Fruit fly (Drosophila melanogaster) whole organism, embryonic: Measurements from ENCODE around the gene CG7367.

Source experiments
- CG11696 ChIP-seq: fragments of 200-800 bp; sonication (Bioruptor generic); IDR thresholded peaks from 2 replicates; pipeline ENCODE4 v1.3.6; 2022; ENCODE audit warnings: missing biosample characterization, missing genetic modification characterization
- CG11723 ChIP-seq: fragments of 200-800 bp; sonication (Bioruptor generic); optimal IDR thresholded peaks from 2 replicates; lab custom pipeline; 2017; ENCODE audit warnings: missing biosample characterization, mild to moderate bottlenecking, missing genetic modification characterization
- CG12071 ChIP-seq: fragments of 200-800 bp; sonication (Bioruptor generic); optimal IDR thresholded peaks from 3 replicates; lab custom pipeline; 2018; ENCODE audit warnings: missing biosample characterization, mild to moderate bottlenecking, missing genetic modification characterization
- CG12104 ChIP-seq: fragments of 200-800 bp; sonication (Bioruptor generic); optimal IDR thresholded peaks from 3 replicates; lab custom pipeline; 2016; ENCODE audit warnings: missing biosample characterization, missing genetic modification characterization
- CG12219 ChIP-seq: fragments of 200-800 bp; sonication (Bioruptor generic); optimal IDR thresholded peaks from 3 replicates; lab custom pipeline; 2018; ENCODE audit warnings: missing biosample characterization, mild to moderate bottlenecking, missing genetic modification characterization
- CG14710 ChIP-seq: fragments of 200-800 bp; sonication (Bioruptor generic); optimal IDR thresholded peaks from 3 replicates; lab custom pipeline; 2019; ENCODE audit warnings: missing biosample characterization, mild to moderate bottlenecking, missing genetic modification characterization, moderate library complexity
- CG15479 ChIP-seq: fragments of 200-800 bp; sonication (Bioruptor generic); optimal IDR thresholded peaks from 3 replicates; lab custom pipeline; 2019; ENCODE audit warnings: missing biosample characterization, mild to moderate bottlenecking, missing genetic modification characterization, moderate library complexity
- CG15601 ChIP-seq: fragments of 200-800 bp; sonication (Bioruptor generic); optimal IDR thresholded peaks from 3 replicates; lab custom pipeline; 2019; ENCODE audit warnings: missing biosample characterization, mild to moderate bottlenecking, missing genetic modification characterization, moderate library complexity
- CG15696 ChIP-seq: fragments of 200-800 bp; sonication (Bioruptor generic); optimal IDR thresholded peaks from 2 replicates; lab custom pipeline; 2019; ENCODE audit warnings: missing biosample characterization, mild to moderate bottlenecking, missing genetic modification characterization, moderate library complexity
- CG1602 ChIP-seq: fragments of 200-800 bp; sonication (Bioruptor generic); optimal IDR thresholded peaks from 3 replicates; lab custom pipeline; 2016; ENCODE audit warnings: missing biosample characterization, missing genetic modification characterization
- CG1832 ChIP-seq: fragments of 200-800 bp; sonication (Bioruptor generic); optimal IDR thresholded peaks from 2 replicates; lab custom pipeline; 2017; ENCODE audit warnings: missing biosample characterization, mild to moderate bottlenecking, missing genetic modification characterization, inconsistent platforms
- CG4360 ChIP-seq: fragments of 200-800 bp; sonication (Bioruptor generic); IDR thresholded peaks from 2 replicates; pipeline ENCODE4 v1.3.6; 2022; ENCODE audit warnings: missing biosample characterization, missing genetic modification characterization
- CG43689 ChIP-seq: fragments of 200-800 bp; sonication (Bioruptor generic); IDR thresholded peaks from 2 replicates; pipeline ENCODE4 v1.3.6; 2022; ENCODE audit warnings: missing biosample characterization, missing genetic modification characterization
- CG6765 ChIP-seq: fragments of 200-800 bp; sonication (Bioruptor generic); optimal IDR thresholded peaks from 3 replicates; lab custom pipeline; 2017; ENCODE audit warnings: missing biosample characterization, mild to moderate bottlenecking, missing genetic modification characterization
- CG7928 ChIP-seq: fragments of 200-800 bp; sonication (Bioruptor generic); optimal IDR thresholded peaks from 2 replicates; lab custom pipeline; 2017; ENCODE audit warnings: missing biosample characterization, mild to moderate bottlenecking, missing genetic modification characterization
- CG8359 ChIP-seq: fragments of 200-800 bp; sonication (Bioruptor generic); optimal IDR thresholded peaks from 2 replicates; lab custom pipeline; 2017; ENCODE audit warnings: missing biosample characterization, mild to moderate bottlenecking, missing genetic modification characterization, borderline replicate concordance
- CG8765 ChIP-seq: fragments of 200-800 bp; sonication (Bioruptor generic); IDR thresholded peaks from 2 replicates; pipeline ENCODE4 v1.3.6; 2022; ENCODE audit warnings: missing biosample characterization, missing genetic modification characterization
- CG9437 ChIP-seq: fragments of 200-800 bp; sonication (Bioruptor generic); optimal IDR thresholded peaks from 2 replicates; lab custom pipeline; 2018; ENCODE audit warnings: missing biosample characterization, mild to moderate bottlenecking, missing genetic modification characterization
- CrebB ChIP-seq: fragments of 200-800 bp; sonication (Bioruptor generic); optimal IDR thresholded peaks from 3 replicates; lab custom pipeline; 2018; ENCODE audit warnings: missing biosample characterization, mild to moderate bottlenecking, missing genetic modification characterization
- Doc2 ChIP-seq: fragments of 200-800 bp; sonication (Bioruptor generic); IDR thresholded peaks from 2 replicates; pipeline ENCODE4 v1.3.6; 2022; ENCODE audit warnings: missing biosample characterization, missing genetic modification characterization
- GATAe ChIP-seq: fragments of 200-800 bp; sonication (Bioruptor generic); conservative IDR thresholded peaks from 2 replicates; pipeline ENCODE4 v1.3.6; 2022; ENCODE audit warnings: missing biosample characterization, missing genetic modification characterization
- H2.0 ChIP-seq: fragments of 200-800 bp; sonication (Bioruptor generic); IDR thresholded peaks from 2 replicates; pipeline ENCODE4 v1.3.6; 2022; ENCODE audit warnings: missing biosample characterization, missing genetic modification characterization
- HLH4C ChIP-seq: fragments of 200-800 bp; sonication (Bioruptor generic); IDR thresholded peaks from 3 replicates; pipeline ENCODE4 v1.3.6; 2022; ENCODE audit warnings: missing biosample characterization, missing genetic modification characterization; ENCODE audit not compliant: partially characterized antibody
- Nf-YA ChIP-seq: fragments of 200-800 bp; sonication (Bioruptor generic); IDR thresholded peaks from 2 replicates; pipeline ENCODE4 v1.3.6; 2022; ENCODE audit warnings: missing biosample characterization, missing genetic modification characterization
- Poxn ChIP-seq: fragments of 200-800 bp; sonication (Bioruptor generic); IDR thresholded peaks from 2 replicates; pipeline ENCODE4 v1.3.6; 2022; ENCODE audit warnings: missing biosample characterization, missing genetic modification characterization
- Scr ChIP-seq: fragments of 200-800 bp; sonication (Bioruptor generic); IDR thresholded peaks from 2 replicates; pipeline ENCODE4 v1.3.6; 2022; ENCODE audit warnings: missing biosample characterization, missing genetic modification characterization; ENCODE audit not compliant: partially characterized antibody
- Sin3A ChIP-seq: fragments of >200 bp; optimal IDR thresholded peaks from 2 replicates; lab custom pipeline; 2018
- Sry-δ ChIP-seq: fragments of 200-800 bp; sonication (Bioruptor generic); optimal IDR thresholded peaks from 2 replicates; lab custom pipeline; 2016; ENCODE audit warnings: missing biosample characterization, missing genetic modification characterization
- ab ChIP-seq: fragments of 200-800 bp; sonication (Bioruptor generic); optimal IDR thresholded peaks from 2 replicates; lab custom pipeline; 2016; ENCODE audit warnings: missing biosample characterization, missing genetic modification characterization
- chm ChIP-seq: fragments of 200-800 bp; sonication (Bioruptor generic); IDR thresholded peaks from 2 replicates; pipeline ENCODE4 v1.3.6; 2022; ENCODE audit warnings: missing biosample characterization, missing genetic modification characterization
- dan ChIP-seq: fragments of 200-800 bp; sonication (Bioruptor generic); IDR thresholded peaks from 2 replicates; pipeline ENCODE4 v1.3.6; 2022; ENCODE audit warnings: missing biosample characterization, missing genetic modification characterization
- ewg ChIP-seq: fragments of 200-800 bp; sonication (Bioruptor generic); optimal IDR thresholded peaks from 3 replicates; lab custom pipeline; 2017; ENCODE audit warnings: mild to moderate bottlenecking, missing biosample characterization, missing genetic modification reagents, missing genetic modification characterization
- jigr1 ChIP-seq: fragments of 200-800 bp; sonication (Bioruptor generic); IDR thresholded peaks from 3 replicates; pipeline ENCODE4 v1.3.6; 2022; ENCODE audit warnings: missing biosample characterization, missing genetic modification characterization
- kay ChIP-seq: fragments of 200-800 bp; sonication (Bioruptor generic); optimal IDR thresholded peaks from 2 replicates; lab custom pipeline; 2016; ENCODE audit warnings: missing biosample characterization, missing genetic modification characterization
- lab ChIP-seq: fragments of 200-800 bp; sonication (Bioruptor generic); optimal IDR thresholded peaks from 3 replicates; lab custom pipeline; 2017; ENCODE audit warnings: missing biosample characterization, missing genetic modification characterization, mild to moderate bottlenecking, moderate library complexity, missing genetic modification reagents
- pan ChIP-seq, 4 experiments: fragments of >200 bp in 3 of 4; fragments of 200-800 bp in 1 of 4; sonication (Bioruptor generic) in 1 of 4; optimal IDR thresholded peaks in 3 of 4; IDR thresholded peaks in 1 of 4; 2 replicates each; pipeline versions ENCODE4 v1.3.6 to Lab custom; 2017 to 2022; ENCODE audit warnings: missing biosample characterization in 2 of 4, missing genetic modification characterization in 2 of 4, mixed read lengths in 1 of 4
- pfk ChIP-seq: fragments of 200-800 bp; sonication (Bioruptor generic); optimal IDR thresholded peaks from 2 replicates; lab custom pipeline; 2018; ENCODE audit warnings: missing biosample characterization, mild to moderate bottlenecking, missing genetic modification characterization, moderate library complexity
- pnt ChIP-seq: fragments of 200-800 bp; sonication (Bioruptor generic); optimal IDR thresholded peaks from 3 replicates; lab custom pipeline; 2016; ENCODE audit warnings: missing biosample characterization, missing genetic modification characterization
- pzg ChIP-seq: fragments of 200-800 bp; sonication (Bioruptor generic); optimal IDR thresholded peaks from 3 replicates; lab custom pipeline; 2018; ENCODE audit warnings: missing biosample characterization, mild to moderate bottlenecking, missing genetic modification characterization, moderate library complexity
- salm ChIP-seq: fragments of 200-800 bp; sonication (Bioruptor generic); optimal IDR thresholded peaks from 2 replicates; lab custom pipeline; 2018; ENCODE audit warnings: missing biosample characterization, mild to moderate bottlenecking, missing genetic modification characterization
- shn ChIP-seq: fragments of 200-800 bp; sonication (Bioruptor generic); optimal IDR thresholded peaks from 3 replicates; lab custom pipeline; 2016; ENCODE audit warnings: missing biosample characterization, missing genetic modification characterization
- sisA ChIP-seq: fragments of 200-800 bp; sonication (Bioruptor generic); IDR thresholded peaks from 2 replicates; pipeline ENCODE4 v1.3.6; 2022; ENCODE audit warnings: missing biosample characterization, missing genetic modification characterization
- slbo ChIP-seq: fragments of 200-800 bp; sonication (Bioruptor generic); IDR thresholded peaks from 2 replicates; pipeline ENCODE4 v1.3.6; 2022; ENCODE audit warnings: missing biosample characterization, missing genetic modification characterization
- so ChIP-seq: fragments of 200-800 bp; sonication (Bioruptor generic); IDR thresholded peaks from 3 replicates; pipeline ENCODE4 v1.3.6; 2022; ENCODE audit warnings: missing biosample characterization, missing genetic modification characterization
- toy ChIP-seq: fragments of 200-800 bp; sonication (Bioruptor generic); IDR thresholded peaks from 2 replicates; pipeline ENCODE4 v1.3.6; 2022; ENCODE audit warnings: missing biosample characterization, missing genetic modification characterization
- ttk ChIP-seq: fragments of 200-800 bp; sonication (Bioruptor generic); IDR thresholded peaks from 2 replicates; pipeline ENCODE4 v2.1.2; 2022; ENCODE audit warnings: missing biosample characterization, missing genetic modification characterization
- tup ChIP-seq: fragments of 200-800 bp; sonication (Bioruptor generic); optimal IDR thresholded peaks from 2 replicates; lab custom pipeline; 2016; ENCODE audit warnings: missing biosample characterization, mild to moderate bottlenecking, missing genetic modification characterization, moderate library complexity
- zf30C ChIP-seq: fragments of 200-800 bp; sonication (Bioruptor generic); optimal IDR thresholded peaks from 3 replicates; lab custom pipeline; 2018; ENCODE audit warnings: missing biosample characterization, mild to moderate bottlenecking, missing genetic modification characterization

Gene CG7367

dm6 chr2L:8081640-8082485 lies 42.3 kb upstream of the CG7367 start (continued):
- TF ChIP-seq jigr1 (peak; percentile 45; the same call in 1 of the 3 replicates), toy (GFP tag; lab: Robert Waterston, UW) (no peak), CG43689 (peak; percentile 48; the same call in 1 of the 2 replicates), ttk (peak; percentile 86), Doc2 (GFP tag; lab: Robert Waterston, UW) (no peak), CG1832 (GFP tag; lab: Kevin White, UChicago) (no peak), CrebB (peak; percentile 43), Sry-δ (GFP tag; lab: Kevin White, UChicago) (no peak), lab (GFP tag; lab: Kevin White, UChicago) (no peak), CG11696 (GFP tag; lab: Robert Waterston, UW) (no peak), Poxn (GFP tag; lab: Robert Waterston, UW) (peak; percentile 56; the same call in 1 of the 2 replicates), tup (GFP tag; lab: Kevin White, UChicago) (peak; percentile 27), shn (GFP tag; lab: Kevin White, UChicago) (no peak), pan (optimal IDR thresholded peaks at IDR 0.05; lab: Kevin White, UChicago) (no peak), pan (GFP tag; optimal IDR thresholded peaks at IDR 0.05 in 1 of 2, IDR thresholded peaks at IDR 0.05 in 1 of 2) (peak in 1 of 2 experiments; percentile 43), CG12104 (GFP tag; lab: Kevin White, UChicago) (no peak), CG1602 (peak; percentile 84), Nf-YA (peak; percentile 59), Scr (0 out of 2 replicates have a peak, but pooled peaks have one; percentile 35), salm (tag; lab: Kevin White, UChicago) (peak; percentile 73), CG15479 (GFP tag; lab: Kevin White, UChicago) (peak; percentile 97), chm (GFP tag; lab: Robert Waterston, UW) (0 out of 2 replicates have a peak, but pooled peaks have one; percentile 5), CG7928 (GFP tag; lab: Kevin White, UChicago) (no peak), H2.0 (peak; percentile 80), pfk (peak; percentile 70), CG12219 (GFP tag; lab: Kevin White, UChicago) (peak; percentile 69), CG11723 (GFP tag; lab: Kevin White, UChicago) (peak; percentile 70), zf30C (GFP tag; lab: Kevin White, UChicago) (peak; percentile 95), sisA (GFP tag; lab: Robert Waterston, UW) (peak; percentile 87), pnt (peak; percentile 33), CG15696 (tag; lab: Kevin White, UChicago) (peak; percentile 84), kay (GFP tag; lab: Kevin White, UChicago) (peak; percentile 46), CG4360 (no peak), GATAe (no peak), ab (GFP tag; lab: Kevin White, UChicago) (no peak), CG14710 (tag; lab: Kevin White, UChicago) (peak; percentile 84), CG9437 (GFP tag; lab: Kevin White, UChicago) (peak; percentile 86), dan (GFP tag; lab: Robert Waterston, UW) (no peak), CG15601 (tag; lab: Kevin White, UChicago) (peak; percentile 69), CG8359 (GFP tag; lab: Kevin White, UChicago) (peak; percentile 64), ewg (GFP tag; lab: Kevin White, UChicago) (peak; percentile 76), slbo (GFP tag; lab: Robert Waterston, UW) (peak; percentile 84), CG8765 (GFP tag; lab: Robert Waterston, UW) (0 out of 2 replicates have a peak, but pooled peaks have one; percentile 23), Sin3A (lab: Kevin White, UChicago) (no peak), CG12071 (GFP tag; lab: Kevin White, UChicago) (no peak), pzg (GFP tag; lab: Kevin White, UChicago) (no peak), CG6765 (GFP tag; lab: Kevin White, UChicago) (peak; percentile 6), HLH4C (GFP tag; lab: Robert Waterston, UW) (no peak), so (GFP tag; lab: Robert Waterston, UW) (peak; percentile 89; the same call in 2 of the 3 replicates)
